Worm (Caenorhabditis elegans): Measurements from ENCODE around the gene ZK1320.13.

DNA sequence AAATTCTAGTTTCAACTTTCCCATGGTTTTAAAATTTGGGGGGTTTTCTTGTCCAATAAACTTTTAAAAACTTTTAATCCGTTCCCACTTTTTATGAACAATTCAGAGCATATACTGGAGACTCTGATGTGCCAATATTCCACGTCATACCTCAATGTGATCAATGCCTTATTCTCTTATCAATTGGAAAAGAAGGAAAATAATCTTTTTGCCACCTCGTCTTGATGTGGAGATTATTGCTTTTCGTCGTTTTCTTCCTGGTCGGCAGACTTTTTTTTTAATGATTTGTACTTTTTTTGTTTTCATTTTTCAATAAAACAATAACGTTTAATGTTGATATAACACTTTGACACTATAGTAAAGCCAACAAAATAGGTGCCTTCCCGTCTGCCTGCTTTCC lies 3.1 kb upstream of the ZK1320.13 start:
- no peak for TF ChIP-seq pha-4 (GFP tag; IDR thresholded peaks at IDR 0.05)
- TF ChIP-seq pha-4 (tag; optimal IDR thresholded peaks at IDR 0.05), result no peak
- TF ChIP-seq lir-3 (tag; optimal IDR thresholded peaks at IDR 0.05), result no peak
- no peak for TF ChIP-seq arid-1 (GFP tag; conservative IDR thresholded peaks at IDR 0.05)
- TF ChIP-seq nhr-237 (tag; optimal IDR thresholded peaks at IDR 0.05), result no peak
- no peak for TF ChIP-seq unc-39 (tag; optimal IDR thresholded peaks at IDR 0.05)
- no peak for TF ChIP-seq vab-7 (GFP tag; IDR thresholded peaks at IDR 0.05)
- no peak for TF ChIP-seq ceh-82 (tag; optimal IDR thresholded peaks at IDR 0.05)
- no peak for TF ChIP-seq mes-2 (tag; optimal IDR thresholded peaks at IDR 0.05; ENCODE audit: poor library complexity, severe bottlenecking)
- TF ChIP-seq lin-15B (tag; optimal IDR thresholded peaks at IDR 0.05), result no peak
- TF ChIP-seq mep-1 (tag; optimal IDR thresholded peaks at IDR 0.05), result no peak
- TF ChIP-seq ZK546.5 (tag; optimal IDR thresholded peaks at IDR 0.05), result no peak
- TF ChIP-seq ztf-11 (tag; optimal IDR thresholded peaks at IDR 0.05), result no peak
